Fruit fly (Drosophila melanogaster) Kc167 (cell line): Measurements from ENCODE around the gene Jhbp1.

ENCODE experiments used
- insv ChIP-seq: fragments of >200 bp; optimal IDR thresholded peaks from 3 replicates; lab custom pipeline; 2018; ENCODE audit warnings: missing external identifiers
- psq ChIP-seq: fragments of >200 bp; optimal IDR thresholded peaks from 2 replicates; lab custom pipeline; 2017; ENCODE audit warnings: missing external identifiers
- ttk ChIP-seq: sonication (Bioruptor generic); optimal IDR thresholded peaks from 2 replicates; lab custom pipeline; 2017; ENCODE audit warnings: missing external identifiers

dm6 chr3R:4989150-4990017 is 24.1 kb downstream of the Jhbp1 start:
- TF ChIP-seq ttk (lab: Kevin White, UChicago) (no peak), psq (lab: Kevin White, UChicago) (no peak), insv (no peak)
